Worm (Caenorhabditis elegans) whole organism, young adult: ENCODE data around the gene K08D8.4.

Experiments
- B0019.2 ChIP-seq: fragments of 200-800 bp; sonication (Bioruptor generic); conservative IDR thresholded peaks from 2 replicates; pipeline ENCODE4 v1.3.6; 2022; ENCODE audit warnings: missing genetic modification reagents, missing genetic modification characterization, missing compliant biosample characterization
- hlh-12 ChIP-seq: sonication (generic microtip); optimal IDR thresholded peaks from 2 replicates; lab custom pipeline; 2016; ENCODE audit warnings: missing genetic modification characterization, missing compliant biosample characterization
- lin-35 ChIP-seq, 3 experiments: fragments of 150-350 bp in 2 of 3; sonication (generic microtip) in 1 of 3; optimal IDR thresholded peaks; 2 replicates each; lab custom pipeline; 2014 to 2018; ENCODE audit warnings: missing biosample characterization in 3 of 3, missing genetic modification characterization in 3 of 3, missing genetic modification reagents in 3 of 3
- lsl-1 ChIP-seq: fragments of 200-800 bp; sonication (Bioruptor generic); optimal IDR thresholded peaks from 2 replicates; lab custom pipeline; 2018; ENCODE audit warnings: mild to moderate bottlenecking, missing genetic modification characterization, moderate library complexity, missing compliant biosample characterization
- madf-6 ChIP-seq: fragments of 200-800 bp; sonication (Bioruptor generic); IDR thresholded peaks from 2 replicates; pipeline ENCODE4 v1.3.6; 2022; ENCODE audit warnings: missing genetic modification reagents, missing genetic modification characterization, missing compliant biosample characterization
- pha-4 ChIP-seq: fragments of 150-350 bp; sonication (generic microtip); optimal IDR thresholded peaks from 2 replicates; lab custom pipeline; 2014; ENCODE audit warnings: missing biosample characterization, missing genetic modification reagents, missing genetic modification characterization
- snpc-1.3 ChIP-seq: sonication (generic microtip); optimal IDR thresholded peaks from 2 replicates; lab custom pipeline; 2017; ENCODE audit warnings: missing genetic modification characterization, mild to moderate bottlenecking, missing compliant biosample characterization, antibody characterized with exemption, moderate library complexity, missing genotype, missing genetic modification reagents; ENCODE audit not compliant: insufficient read depth

- TF ChIP-seq snpc-1.3 (tag; lab: Kevin White, UChicago) (no peak), hlh-12 (no peak), lsl-1 (GFP tag; lab: Kevin White, UChicago) (no peak), pha-4 (tag; lab: Kevin White, UChicago) (no peak), lin-35 (GFP tag; optimal IDR thresholded peaks at IDR 0.05; lab: Kevin White, UChicago) (no peak), madf-6 (GFP tag; lab: Robert Waterston, UW) (no peak), B0019.2 (GFP tag; lab: Robert Waterston, UW) (no peak)
Observed at ce11 chrIV:12926639-12927038, 16.8 kb upstream of the K08D8.4 start, which contains the start of gene srlf-5.
